Worm (Caenorhabditis elegans) whole organism, midembryonic: ENCODE results near the gene F01D5.1.
"Not testable (repeated sequence)": the region's sequence is repeated elsewhere in the genome, so short reads cannot be mapped to it uniquely, and the experiment has no call there.

Experiments
- T22C8.4 ChIP-seq: fragments of 200-800 bp; sonication (Bioruptor generic); IDR thresholded peaks from 2 replicates; pipeline ENCODE4 v1.3.6; 2022; ENCODE audit warnings: missing genetic modification characterization, missing compliant biosample characterization
- cog-1 ChIP-seq: sonication (generic microtip); optimal IDR thresholded peaks from 2 replicates; lab custom pipeline; 2016; ENCODE audit warnings: missing genetic modification characterization, missing compliant biosample characterization
- flt-1 ChIP-seq: fragments of 200-800 bp; sonication (Bioruptor generic); IDR thresholded peaks from 2 replicates; pipeline ENCODE4 v1.3.6; 2022; ENCODE audit warnings: missing genetic modification characterization, missing compliant biosample characterization
- klf-2 ChIP-seq: fragments of 200-800 bp; sonication (Bioruptor generic); conservative IDR thresholded peaks from 2 replicates; pipeline ENCODE4 v1.3.6; 2022; ENCODE audit warnings: missing genetic modification reagents, missing genetic modification characterization, missing compliant biosample characterization
- med-1 ChIP-seq: sonication (generic microtip); optimal IDR thresholded peaks from 2 replicates; lab custom pipeline; 2017; ENCODE audit warnings: missing genetic modification characterization, mild to moderate bottlenecking, missing compliant biosample characterization, antibody characterized with exemption, missing genetic modification reagents; ENCODE audit not compliant: insufficient read depth
- ref-1 ChIP-seq: fragments of 200-800 bp; sonication (Bioruptor generic); conservative IDR thresholded peaks from 2 replicates; pipeline ENCODE4 v1.3.6; 2022; ENCODE audit warnings: missing genetic modification reagents, missing genetic modification characterization, missing compliant biosample characterization
- tab-1 ChIP-seq: fragments of 200-800 bp; sonication (Bioruptor generic); IDR thresholded peaks from 2 replicates; pipeline ENCODE4 v1.3.6; 2022; ENCODE audit warnings: missing genetic modification characterization, missing compliant biosample characterization
- ztf-23 ChIP-seq: fragments of 200-800 bp; sonication (Bioruptor generic); IDR thresholded peaks from 2 replicates; pipeline ENCODE4 v1.3.6; 2022; ENCODE audit warnings: missing genetic modification reagents, missing genetic modification characterization, missing compliant biosample characterization
- ztf-29 ChIP-seq: fragments of 200-800 bp; sonication (Bioruptor generic); IDR thresholded peaks from 2 replicates; pipeline ENCODE4 v1.3.6; 2022; ENCODE audit warnings: missing genetic modification reagents, missing genetic modification characterization, missing compliant biosample characterization

F01D5.1 gene

ce11 chrII:14008359-14008758, 11.0 kb upstream of the F01D5.1 start, which contains the start of gene F01D5.7:
TSS of gene F01D5.7 (plus strand) at chrII:14008659.
- TF ChIP-seq tab-1 (GFP tag; lab: Robert Waterston, UW) (no peak), flt-1 (no peak), T22C8.4 (no peak), ref-1 (GFP tag; lab: Robert Waterston, UW) (no peak), ztf-23 (GFP tag; lab: Robert Waterston, UW) (no peak), ztf-29 (GFP tag; lab: Robert Waterston, UW) (no peak), cog-1 (tag; lab: Kevin White, UChicago) (no peak), med-1 (no peak), klf-2 (GFP tag; lab: Robert Waterston, UW) (no peak)

- no peak for TF ChIP-seq T22C8.4
- TF ChIP-seq ztf-23 (GFP tag; lab: Robert Waterston, UW) = no peak
- no peak for TF ChIP-seq ref-1 (GFP tag; lab: Robert Waterston, UW)
- no peak for TF ChIP-seq cog-1 (tag; lab: Kevin White, UChicago)
- TF ChIP-seq flt-1 = no peak
- TF ChIP-seq tab-1 (GFP tag; lab: Robert Waterston, UW) = no peak
- TF ChIP-seq ztf-29 (GFP tag; lab: Robert Waterston, UW) = no peak
- TF ChIP-seq klf-2 (GFP tag; lab: Robert Waterston, UW) = no peak
- no peak for TF ChIP-seq med-1
These were observed 8.8 kb upstream of the F01D5.1 start, which contains the start of gene F01D5.6 for ce11 chrII:14006210-14006609. TSS of gene F01D5.6 (plus strand) at chrII:14006510.

- TF ChIP-seq ztf-29 (GFP tag; lab: Robert Waterston, UW) = no peak
These were observed 7.8 kb upstream of the F01D5.1 start for ce11 chrII:14005183-14005582.

ce11 chrII:14004770-14005169, 7.4 kb upstream of the F01D5.1 start:
- TF ChIP-seq cog-1 (tag; lab: Kevin White, UChicago) = no peak
- TF ChIP-seq med-1 = no peak
- no peak for TF ChIP-seq ztf-23 (GFP tag; lab: Robert Waterston, UW)
- no peak for TF ChIP-seq klf-2 (GFP tag; lab: Robert Waterston, UW)
- no peak for TF ChIP-seq T22C8.4
- TF ChIP-seq ztf-29 (GFP tag; lab: Robert Waterston, UW) = no peak
- no peak for TF ChIP-seq flt-1
- no peak for TF ChIP-seq ref-1 (GFP tag; lab: Robert Waterston, UW)
- TF ChIP-seq tab-1 (GFP tag; lab: Robert Waterston, UW) = no peak

DNA sequence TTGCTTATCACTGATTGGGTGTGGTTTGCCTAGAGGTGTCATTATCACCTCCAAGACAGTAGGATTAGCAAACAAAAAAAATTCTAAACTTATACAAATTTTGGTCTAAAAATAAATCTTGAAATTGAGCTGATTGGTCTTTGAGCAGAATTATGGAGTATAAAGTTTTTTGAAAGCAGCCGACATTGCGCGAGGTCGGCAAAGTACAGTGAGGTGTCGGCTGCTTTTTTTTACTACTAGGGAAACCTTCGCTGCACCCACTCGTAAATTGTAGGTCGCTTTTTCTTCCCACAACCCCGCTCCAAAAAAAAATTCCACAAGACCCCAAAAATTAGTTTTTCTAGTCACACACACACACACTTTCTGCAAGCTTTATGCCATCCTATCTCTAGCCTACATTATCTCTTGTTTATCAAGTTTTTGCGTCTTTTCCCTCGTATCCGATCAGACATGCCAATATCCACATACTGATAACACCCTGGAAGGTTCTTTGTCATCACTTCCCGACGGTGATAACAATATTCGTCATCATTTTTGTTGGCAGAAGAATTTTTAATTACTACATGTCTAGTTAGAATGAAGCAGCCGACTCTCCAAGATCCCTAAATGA, 6.5 kb upstream of the F01D5.1 start:
- TF ChIP-seq med-1 = no peak

DNA sequence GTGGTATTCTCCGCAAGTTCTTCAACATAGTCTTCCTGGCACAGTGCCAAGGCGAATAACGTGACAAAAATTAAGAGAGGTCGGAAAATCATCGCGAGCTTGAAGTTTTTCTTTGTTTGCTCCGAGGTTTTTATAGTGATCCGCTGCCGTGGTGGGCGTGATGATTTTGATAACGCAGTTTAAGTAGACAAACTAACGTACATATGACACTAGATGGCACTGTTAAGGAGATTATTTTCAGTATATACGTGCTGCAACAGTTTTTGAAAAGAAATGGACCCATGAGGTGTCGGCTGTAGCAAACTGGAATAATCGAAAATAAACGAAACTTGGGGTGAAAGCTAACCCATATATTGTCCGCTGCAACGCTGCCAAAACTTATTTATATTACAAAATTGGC, 4.8 kb upstream of the F01D5.1 start, which contains the start of gene F01D5.5:
Gene F01D5.5 (minus strand): TSS at position 101 of the 400 bp plus-strand sequence.
- TF ChIP-seq ref-1 (GFP tag; lab: Robert Waterston, UW) (no peak), cog-1 (tag; lab: Kevin White, UChicago) (no peak), ztf-23 (GFP tag; lab: Robert Waterston, UW) (no peak), tab-1 (GFP tag; lab: Robert Waterston, UW) (no peak), flt-1 (no peak), med-1 (no peak), ztf-29 (GFP tag; lab: Robert Waterston, UW) (no peak), T22C8.4 (no peak), klf-2 (GFP tag; lab: Robert Waterston, UW) (no peak)

DNA sequence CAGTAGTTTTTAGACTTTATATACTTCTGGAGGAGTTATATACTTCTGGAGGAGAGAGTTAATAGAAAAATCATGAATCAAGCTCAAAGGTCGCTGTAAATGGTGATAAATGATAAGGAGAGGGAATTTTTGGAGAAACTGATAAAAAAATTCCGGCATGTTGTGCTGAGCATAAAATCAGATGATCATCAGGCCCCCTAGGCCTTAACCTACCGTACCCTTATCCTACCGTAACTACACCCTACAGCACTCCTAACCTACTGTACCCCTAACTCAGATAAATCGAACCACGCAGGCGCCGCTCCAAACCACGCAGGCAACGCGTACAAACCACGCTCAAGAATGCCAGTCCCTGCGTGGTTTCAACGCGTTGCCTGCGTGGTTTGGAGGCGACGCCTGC, 2.7 kb upstream of the F01D5.1 start, which contains the start of gene F01D5.3:
Gene F01D5.3 (minus strand): TSS at position 101 of the 400 bp plus-strand sequence.
- TF ChIP-seq med-1; cog-1 (tag; lab: Kevin White, UChicago); tab-1 (GFP tag; lab: Robert Waterston, UW): not testable (repeated sequence)

ce11 chrII:13998964-13999363, 1.6 kb upstream of the F01D5.1 start, which contains the start of gene F01D5.2:
TSS of gene F01D5.2 (minus strand) at chrII:13999064.
- TF ChIP-seq cog-1 (tag; lab: Kevin White, UChicago) (no peak), tab-1 (GFP tag; lab: Robert Waterston, UW) (no peak), ref-1 (GFP tag; lab: Robert Waterston, UW) (no peak), T22C8.4 (no peak), flt-1 (no peak)

DNA sequence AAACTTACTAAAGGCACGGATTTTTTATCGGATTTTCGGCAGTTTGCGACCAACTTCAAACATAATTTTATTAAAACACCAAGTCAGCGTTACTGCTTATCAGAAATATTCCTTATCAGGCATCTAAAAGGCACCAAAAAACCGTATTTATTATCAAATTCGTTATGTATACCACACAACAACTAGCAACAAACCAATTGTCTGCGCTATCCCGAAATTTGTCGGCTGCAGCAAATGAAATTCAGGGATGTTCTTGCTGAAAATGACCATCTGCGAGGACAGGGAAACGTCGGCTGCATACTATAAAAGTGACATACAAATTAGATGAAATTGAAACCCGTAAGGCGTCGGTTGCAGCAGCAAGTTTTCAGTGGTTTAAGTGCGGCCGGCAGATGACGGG, 608 bp upstream of the F01D5.1 start:
- no peak for TF ChIP-seq T22C8.4
- no peak for TF ChIP-seq med-1
- TF ChIP-seq ztf-29 (GFP tag; lab: Robert Waterston, UW) = no peak
- no peak for TF ChIP-seq tab-1 (GFP tag; lab: Robert Waterston, UW)
- no peak for TF ChIP-seq klf-2 (GFP tag; lab: Robert Waterston, UW)
- no peak for TF ChIP-seq flt-1
- TF ChIP-seq cog-1 (tag; lab: Kevin White, UChicago) = no peak

DNA sequence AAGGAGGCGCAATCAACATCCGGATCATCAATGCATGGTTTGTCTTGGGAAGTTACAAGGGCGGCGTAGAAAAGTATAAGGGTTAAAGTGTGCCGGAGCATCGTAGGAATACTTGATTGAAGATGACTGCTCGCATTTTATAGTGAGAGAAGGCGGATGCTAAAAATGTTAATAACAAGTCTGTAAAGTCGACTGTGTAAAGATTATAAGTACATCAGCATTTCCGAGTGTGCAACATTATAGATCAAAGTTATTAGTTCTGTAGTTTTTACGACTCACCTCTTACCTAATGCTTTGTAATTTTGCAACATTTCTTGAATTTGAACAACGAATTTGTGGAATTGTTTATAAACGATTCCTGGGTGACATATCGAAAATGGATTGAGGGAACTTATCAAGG, 2.4 kb downstream of the F01D5.1 start, which contains the start of gene Y39G8B.7:
Gene Y39G8B.7 (minus strand): TSS at position 101 of the 400 bp plus-strand sequence.
- no peak for TF ChIP-seq ref-1 (GFP tag; lab: Robert Waterston, UW)
- no peak for TF ChIP-seq ztf-29 (GFP tag; lab: Robert Waterston, UW)
- TF ChIP-seq T22C8.4 = no peak
- TF ChIP-seq klf-2 (GFP tag; lab: Robert Waterston, UW) = no peak
- no peak for TF ChIP-seq tab-1 (GFP tag; lab: Robert Waterston, UW)
- TF ChIP-seq cog-1 (tag; lab: Kevin White, UChicago) = no peak
- TF ChIP-seq flt-1 = no peak
- TF ChIP-seq ztf-23 (GFP tag; lab: Robert Waterston, UW) = no peak
- no peak for TF ChIP-seq med-1
